Fruit fly (Drosophila melanogaster) whole organism, embryonic: ENCODE results near the gene Jon25Bi.
A peak's percentile ranks its signal among the peaks of the same experiment; 100 is the strongest.

Experiments used
- CG10274 ChIP-seq: fragments of 200-800 bp; sonication (Bioruptor generic); optimal IDR thresholded peaks from 3 replicates; lab custom pipeline; 2017; ENCODE audit warnings: missing biosample characterization, mild to moderate bottlenecking, missing genetic modification characterization
- CG11696 ChIP-seq: fragments of 200-800 bp; sonication (Bioruptor generic); IDR thresholded peaks from 2 replicates; pipeline ENCODE4 v1.3.6; 2022; ENCODE audit warnings: missing biosample characterization, missing genetic modification characterization
- CG12299 ChIP-seq: fragments of 200-800 bp; sonication (Bioruptor generic); optimal IDR thresholded peaks from 2 replicates; lab custom pipeline; 2018; ENCODE audit warnings: missing biosample characterization, mild to moderate bottlenecking, missing genetic modification characterization
- CG12942 ChIP-seq: fragments of 200-800 bp; sonication (Bioruptor generic); optimal IDR thresholded peaks from 3 replicates; lab custom pipeline; 2016; ENCODE audit warnings: missing biosample characterization, missing genetic modification characterization
- CG15269 ChIP-seq: fragments of 200-800 bp; sonication (Bioruptor generic); optimal IDR thresholded peaks from 2 replicates; lab custom pipeline; 2018; ENCODE audit warnings: missing biosample characterization, mild to moderate bottlenecking, missing genetic modification characterization, moderate library complexity
- CG2889 ChIP-seq: fragments of 200-800 bp; sonication (Bioruptor generic); IDR thresholded peaks from 3 replicates; pipeline ENCODE4 v1.3.6; 2022; ENCODE audit warnings: missing biosample characterization, missing genetic modification characterization
- CG3407 ChIP-seq: fragments of 200-800 bp; sonication (Bioruptor generic); optimal IDR thresholded peaks from 2 replicates; lab custom pipeline; 2018; ENCODE audit warnings: missing biosample characterization, mild to moderate bottlenecking, missing genetic modification characterization
- CG3838 ChIP-seq: fragments of 200-800 bp; sonication (Bioruptor generic); optimal IDR thresholded peaks from 3 replicates; lab custom pipeline; 2016; ENCODE audit warnings: missing biosample characterization, missing genetic modification characterization
- CG4730 ChIP-seq: fragments of 200-800 bp; sonication (Bioruptor generic); IDR thresholded peaks from 2 replicates; pipeline ENCODE4 v1.3.6; 2022; ENCODE audit warnings: missing biosample characterization, missing genetic modification characterization
- CG6765 ChIP-seq: fragments of 200-800 bp; sonication (Bioruptor generic); optimal IDR thresholded peaks from 3 replicates; lab custom pipeline; 2017; ENCODE audit warnings: missing biosample characterization, mild to moderate bottlenecking, missing genetic modification characterization
- CG8388 ChIP-seq: fragments of 200-800 bp; sonication (Bioruptor generic); optimal IDR thresholded peaks from 2 replicates; lab custom pipeline; 2019; ENCODE audit warnings: missing biosample characterization, mild to moderate bottlenecking, missing genetic modification characterization, moderate library complexity
- CG9215 ChIP-seq: fragments of 200-800 bp; sonication (Bioruptor generic); IDR thresholded peaks from 2 replicates; pipeline ENCODE4 v1.3.6; 2022; ENCODE audit warnings: missing biosample characterization, missing genetic modification characterization
- Camta ChIP-seq: fragments of 200-800 bp; sonication (Bioruptor generic); optimal IDR thresholded peaks from 2 replicates; lab custom pipeline; 2016; ENCODE audit warnings: missing biosample characterization, missing genetic modification characterization
- D19B ChIP-seq: fragments of 200-800 bp; sonication (Bioruptor generic); optimal IDR thresholded peaks from 2 replicates; lab custom pipeline; 2017; ENCODE audit warnings: missing biosample characterization, mild to moderate bottlenecking, missing genetic modification characterization
- Dll ChIP-seq: fragments of 200-800 bp; sonication (Bioruptor generic); IDR thresholded peaks from 4 replicates; pipeline ENCODE4 v1.3.6; 2022; ENCODE audit warnings: missing biosample characterization, missing genetic modification characterization; ENCODE audit not compliant: partially characterized antibody
- Dp ChIP-seq: fragments of 200-800 bp; sonication (Bioruptor generic); optimal IDR thresholded peaks from 2 replicates; lab custom pipeline; 2018; ENCODE audit warnings: missing biosample characterization, mild to moderate bottlenecking, missing genetic modification characterization, moderate library complexity
- Drgx ChIP-seq: fragments of 200-800 bp; sonication (Bioruptor generic); IDR thresholded peaks from 2 replicates; pipeline ENCODE4 v1.3.6; 2022; ENCODE audit warnings: missing biosample characterization, missing genetic modification characterization
- Ets97D ChIP-seq: fragments of 200-800 bp; sonication (Bioruptor generic); optimal IDR thresholded peaks from 3 replicates; lab custom pipeline; 2016; ENCODE audit warnings: missing biosample characterization, missing genetic modification characterization
- Fer1 ChIP-seq: fragments of 200-800 bp; sonication (Bioruptor generic); optimal IDR thresholded peaks from 2 replicates; lab custom pipeline; 2017; ENCODE audit warnings: missing biosample characterization, mild to moderate bottlenecking, missing genetic modification characterization
- Gsc ChIP-seq: fragments of 200-800 bp; sonication (Bioruptor generic); IDR thresholded peaks from 2 replicates; pipeline ENCODE4 v1.3.6; 2022; ENCODE audit warnings: missing biosample characterization, missing genetic modification characterization
- Gug ChIP-seq: fragments of 200-800 bp; sonication (Bioruptor generic); IDR thresholded peaks from 4 replicates; pipeline ENCODE4 v1.3.6; 2022; ENCODE audit warnings: missing biosample characterization, missing genetic modification characterization
- H2.0 ChIP-seq: fragments of 200-800 bp; sonication (Bioruptor generic); IDR thresholded peaks from 2 replicates; pipeline ENCODE4 v1.3.6; 2022; ENCODE audit warnings: missing biosample characterization, missing genetic modification characterization
- HHEX ChIP-seq: fragments of 200-800 bp; sonication (Bioruptor generic); optimal IDR thresholded peaks from 3 replicates; lab custom pipeline; 2017; ENCODE audit warnings: missing biosample characterization, mild to moderate bottlenecking, missing genetic modification characterization, missing genetic modification reagents
- Hr39 ChIP-seq: fragments of >200 bp; optimal IDR thresholded peaks from 2 replicates; lab custom pipeline; 2017
- Lhr ChIP-seq: fragments of 200-800 bp; sonication (Bioruptor generic); optimal IDR thresholded peaks from 3 replicates; lab custom pipeline; 2017; ENCODE audit warnings: mild to moderate bottlenecking, missing biosample characterization, missing genetic modification reagents, missing genetic modification characterization
- MBD-R2 ChIP-seq: fragments of 200-800 bp; sonication (Bioruptor generic); IDR thresholded peaks from 2 replicates; pipeline ENCODE4 v1.3.6; 2022; ENCODE audit warnings: missing biosample characterization, missing genetic modification characterization
- Nf-YB ChIP-seq: fragments of 200-800 bp; sonication (Bioruptor generic); optimal IDR thresholded peaks from 3 replicates; lab custom pipeline; 2019; ENCODE audit warnings: missing biosample characterization, mild to moderate bottlenecking, missing genetic modification characterization, moderate library complexity
- Oli ChIP-seq: fragments of 200-800 bp; sonication (Bioruptor generic); optimal IDR thresholded peaks from 2 replicates; lab custom pipeline; 2018; ENCODE audit warnings: missing biosample characterization, mild to moderate bottlenecking, missing genetic modification characterization, moderate library complexity
- Optix ChIP-seq: fragments of 200-800 bp; sonication (Bioruptor generic); IDR thresholded peaks from 3 replicates; pipeline ENCODE4 v1.3.6; 2022; ENCODE audit warnings: missing biosample characterization, missing genetic modification characterization
- Rfx ChIP-seq: fragments of 200-800 bp; sonication (Bioruptor generic); IDR thresholded peaks from 2 replicates; pipeline ENCODE4 v1.3.6; 2022; ENCODE audit warnings: missing biosample characterization, missing genetic modification characterization
- Trl ChIP-seq, 3 experiments: fragments of >200 bp in 2 of 3; fragments of 200-800 bp in 1 of 3; sonication (Bioruptor generic) in 1 of 3; optimal IDR thresholded peaks; 2 replicates in 1 of 3; 3 replicates in 2 of 3; lab custom pipeline; 2016 to 2017; ENCODE audit warnings: missing biosample characterization in 1 of 3, missing genetic modification characterization in 1 of 3
- dmrt99B ChIP-seq: fragments of 200-800 bp; sonication (Bioruptor generic); optimal IDR thresholded peaks from 2 replicates; lab custom pipeline; 2018; ENCODE audit warnings: missing biosample characterization, mild to moderate bottlenecking, missing genetic modification characterization, moderate library complexity
- emc ChIP-seq: fragments of 200-800 bp; sonication (Bioruptor generic); optimal IDR thresholded peaks from 2 replicates; lab custom pipeline; 2016; ENCODE audit warnings: missing biosample characterization, missing genetic modification characterization
- en ChIP-seq: fragments of 200-800 bp; sonication (Bioruptor generic); optimal IDR thresholded peaks from 2 replicates; lab custom pipeline; 2016; ENCODE audit warnings: missing biosample characterization, missing genetic modification characterization
- ewg ChIP-seq: fragments of 200-800 bp; sonication (Bioruptor generic); optimal IDR thresholded peaks from 3 replicates; lab custom pipeline; 2017; ENCODE audit warnings: mild to moderate bottlenecking, missing biosample characterization, missing genetic modification reagents, missing genetic modification characterization
- gsb ChIP-seq: fragments of 200-800 bp; sonication (Bioruptor generic); IDR thresholded peaks from 2 replicates; pipeline ENCODE4 v1.3.6; 2022; ENCODE audit warnings: missing biosample characterization, missing genetic modification characterization
- hb ChIP-seq: fragments of 200-800 bp; sonication (Bioruptor generic); IDR thresholded peaks from 3 replicates; pipeline ENCODE4 v1.3.6; 2022; ENCODE audit warnings: missing biosample characterization, missing genetic modification characterization; ENCODE audit not compliant: partially characterized antibody
- hkb ChIP-seq, 2 experiments: fragments of 200-800 bp in 1 of 2; fragments of >200 bp in 1 of 2; sonication (Bioruptor generic) in 1 of 2; IDR thresholded peaks in 1 of 2; optimal IDR thresholded peaks in 1 of 2; 2 replicates each; pipeline versions ENCODE4 v1.3.6 to Lab custom; 2017 to 2022; ENCODE audit warnings: missing biosample characterization in 1 of 2, missing genetic modification characterization in 1 of 2
- jigr1 ChIP-seq: fragments of 200-800 bp; sonication (Bioruptor generic); IDR thresholded peaks from 3 replicates; pipeline ENCODE4 v1.3.6; 2022; ENCODE audit warnings: missing biosample characterization, missing genetic modification characterization
- klu ChIP-seq: fragments of 200-800 bp; sonication (Bioruptor generic); IDR thresholded peaks from 2 replicates; pipeline ENCODE4 v1.3.6; 2022; ENCODE audit warnings: missing biosample characterization, missing genetic modification characterization
- maf-S ChIP-seq: fragments of 200-800 bp; sonication (Bioruptor generic); optimal IDR thresholded peaks from 2 replicates; lab custom pipeline; 2016; ENCODE audit warnings: missing biosample characterization, missing genetic modification characterization
- otp ChIP-seq: fragments of 200-800 bp; sonication (Bioruptor generic); IDR thresholded peaks from 3 replicates; pipeline ENCODE4, ENCODE4 v1.3.6; 2022; ENCODE audit warnings: missing biosample characterization, missing genetic modification characterization
- row ChIP-seq: fragments of 200-800 bp; sonication (Bioruptor generic); IDR thresholded peaks from 3 replicates; pipeline ENCODE4 v1.3.6; 2022; ENCODE audit warnings: missing biosample characterization, missing genetic modification characterization
- scrt ChIP-seq: fragments of 200-800 bp; sonication (Bioruptor generic); optimal IDR thresholded peaks from 2 replicates; lab custom pipeline; 2018; ENCODE audit warnings: missing biosample characterization, mild to moderate bottlenecking, missing genetic modification characterization, moderate library complexity
- sima ChIP-seq: fragments of 200-800 bp; sonication (Bioruptor generic); optimal IDR thresholded peaks from 2 replicates; lab custom pipeline; 2016; ENCODE audit warnings: missing biosample characterization, missing genetic modification characterization
- slbo ChIP-seq: fragments of 200-800 bp; sonication (Bioruptor generic); IDR thresholded peaks from 2 replicates; pipeline ENCODE4 v1.3.6; 2022; ENCODE audit warnings: missing biosample characterization, missing genetic modification characterization
- slp2 ChIP-seq: fragments of 200-800 bp; sonication (Bioruptor generic); optimal IDR thresholded peaks from 2 replicates; lab custom pipeline; 2016; ENCODE audit warnings: missing biosample characterization, missing genetic modification characterization
- tin ChIP-seq: fragments of 200-800 bp; sonication (Bioruptor generic); optimal IDR thresholded peaks from 3 replicates; lab custom pipeline; 2016; ENCODE audit warnings: missing biosample characterization, missing genetic modification characterization
- toy ChIP-seq: fragments of 200-800 bp; sonication (Bioruptor generic); IDR thresholded peaks from 2 replicates; pipeline ENCODE4 v1.3.6; 2022; ENCODE audit warnings: missing biosample characterization, missing genetic modification characterization
- zfh2 ChIP-seq: fragments of 200-800 bp; sonication (Bioruptor generic); optimal IDR thresholded peaks from 2 replicates; lab custom pipeline; 2016; ENCODE audit warnings: missing biosample characterization, missing genetic modification characterization

Jon25Bi gene

dm6 chr2L:4976988-4977551, 22.1 kb upstream of the Jon25Bi start, which contains the start of the genes Gmd and CG3792 (continued):
- peak; percentile 89 for TF ChIP-seq CG12299 (tag; lab: Kevin White, UChicago)
- TF ChIP-seq otp (GFP tag; lab: Robert Waterston, UW): peak; percentile 89
- peak; percentile 91 for TF ChIP-seq jigr1
- TF ChIP-seq Hr39 (lab: Kevin White, UChicago): no peak
- TF ChIP-seq ewg (GFP tag; lab: Kevin White, UChicago): peak; percentile 89
- peak; percentile 92 for TF ChIP-seq CG2889 (GFP tag; lab: Robert Waterston, UW)
- TF ChIP-seq Gsc (GFP tag; lab: Robert Waterston, UW): peak; percentile 87
- TF ChIP-seq tin (GFP tag; lab: Kevin White, UChicago): peak; percentile 93
- peak; percentile 81 for TF ChIP-seq Optix (GFP tag; lab: Robert Waterston, UW)
- TF ChIP-seq scrt (GFP tag; lab: Kevin White, UChicago): no peak
- TF ChIP-seq CG9215 (GFP tag; lab: Robert Waterston, UW): peak; percentile 96
- peak; percentile 88 for TF ChIP-seq hb (GFP tag; lab: Robert Waterston, UW)
- peak; percentile 95 for TF ChIP-seq maf-S (GFP tag; lab: Kevin White, UChicago)
- TF ChIP-seq Gug (GFP tag; lab: Robert Waterston, UW): peak; percentile 94
- peak; percentile 95 for TF ChIP-seq Drgx (GFP tag; lab: Robert Waterston, UW)
- peak; percentile 97 for TF ChIP-seq MBD-R2 (GFP tag; lab: Robert Waterston, UW)
- TF ChIP-seq toy: peak; percentile 90
- peak; percentile 98 for TF ChIP-seq slbo (GFP tag; lab: Robert Waterston, UW)
- TF ChIP-seq slp2 (GFP tag; lab: Kevin White, UChicago): peak; percentile 94
- peak; percentile 85 for TF ChIP-seq D19B (GFP tag; lab: Kevin White, UChicago)
- peak; percentile 81 for TF ChIP-seq Lhr (GFP tag; lab: Kevin White, UChicago)
- no peak for TF ChIP-seq CG15269 (tag; lab: Kevin White, UChicago)
- TF ChIP-seq en (GFP tag; lab: Kevin White, UChicago): peak; percentile 89
- TF ChIP-seq dmrt99B: no peak
- peak; percentile 17 for TF ChIP-seq hkb (optimal IDR thresholded peaks at IDR 0.05; lab: Kevin White, UChicago)
- TF ChIP-seq hkb (GFP tag; IDR thresholded peaks at IDR 0.05; lab: Robert Waterston, UW): peak; percentile 96
- TF ChIP-seq CG3838 (GFP tag; lab: Kevin White, UChicago): peak; percentile 87
- TF ChIP-seq emc (GFP tag; lab: Kevin White, UChicago): peak; percentile 81
- TF ChIP-seq CG10274 (GFP tag; lab: Kevin White, UChicago): peak; percentile 77
- TF ChIP-seq CG6765 (GFP tag; lab: Kevin White, UChicago): peak; percentile 90
- peak; percentile 93 for TF ChIP-seq H2.0
- TF ChIP-seq Dll (GFP tag; lab: Robert Waterston, UW): peak; percentile 90
- TF ChIP-seq Ets97D (GFP tag; lab: Kevin White, UChicago): peak; percentile 87
- TF ChIP-seq CG8388 (GFP tag; lab: Kevin White, UChicago): peak; percentile 82
- TF ChIP-seq HHEX (GFP tag; lab: Kevin White, UChicago): peak; percentile 94
- TF ChIP-seq gsb (GFP tag; lab: Robert Waterston, UW): peak; percentile 91
- TF ChIP-seq CG4730 (GFP tag; lab: Robert Waterston, UW): peak; percentile 95
- TF ChIP-seq Trl (optimal IDR thresholded peaks at IDR 0.05; lab: Kevin White, UChicago): no peak
- TF ChIP-seq Trl (GFP tag; optimal IDR thresholded peaks at IDR 0.05; lab: Kevin White, UChicago): peak; percentile 94
- peak; percentile 96 for TF ChIP-seq Fer1 (GFP tag; lab: Kevin White, UChicago)
- TF ChIP-seq klu: peak; percentile 95
- TF ChIP-seq row (GFP tag; lab: Robert Waterston, UW): peak; percentile 99
- peak; percentile 95 for TF ChIP-seq CG12942 (GFP tag; lab: Kevin White, UChicago)
- TF ChIP-seq zfh2: peak; percentile 89
- peak; percentile 22 for TF ChIP-seq Dp (GFP tag; lab: Kevin White, UChicago)
- peak; percentile 78 for TF ChIP-seq CG3407 (GFP tag; lab: Kevin White, UChicago)
- TF ChIP-seq Rfx: peak; percentile 97
- peak; percentile 82 for TF ChIP-seq Nf-YB
- TF ChIP-seq sima (GFP tag; lab: Kevin White, UChicago): peak; percentile 77
- TF ChIP-seq Camta (GFP tag; lab: Kevin White, UChicago): peak; percentile 96
- TF ChIP-seq Oli: peak; percentile 94
- TF ChIP-seq CG11696 (GFP tag; lab: Robert Waterston, UW): peak; percentile 89
